Worm (Caenorhabditis elegans) whole organism, L1 larva: ENCODE results near the gene pus-1.
A peak's percentile ranks its signal among the peaks of the same experiment; 100 is the strongest.

ENCODE experiments used
- C16A3.4 ChIP-seq: fragments of 150-350 bp; optimal IDR thresholded peaks from 2 replicates; lab custom pipeline; 2014; ENCODE audit warnings: missing biosample characterization, missing genetic modification characterization
- alr-1 ChIP-seq: fragments of 200-800 bp; sonication (Bioruptor generic); optimal IDR thresholded peaks from 2 replicates; lab custom pipeline; 2018; ENCODE audit warnings: borderline replicate concordance, mild to moderate bottlenecking, missing genetic modification characterization, missing compliant biosample characterization
- aly-2 ChIP-seq: fragments of 150-350 bp; optimal IDR thresholded peaks from 2 replicates; lab custom pipeline; 2014; ENCODE audit warnings: missing biosample characterization, missing genetic modification characterization
- ceh-8 ChIP-seq: fragments of 200-800 bp; sonication (Bioruptor generic); optimal IDR thresholded peaks from 2 replicates; lab custom pipeline; 2018; ENCODE audit warnings: mild to moderate bottlenecking, missing genetic modification characterization, moderate library complexity, missing compliant biosample characterization
- ceh-88 ChIP-seq: fragments of 200-800 bp; sonication (Bioruptor generic); IDR thresholded peaks from 2 replicates; pipeline ENCODE4 v1.3.6; 2022; ENCODE audit warnings: missing genetic modification characterization, missing compliant biosample characterization
- ceh-90 ChIP-seq: sonication (generic microtip); optimal IDR thresholded peaks from 2 replicates; lab custom pipeline; 2016; ENCODE audit warnings: missing genetic modification characterization, missing compliant biosample characterization
- ces-1 ChIP-seq: fragments of 150-350 bp; optimal IDR thresholded peaks from 2 replicates; lab custom pipeline; 2014; ENCODE audit warnings: missing biosample characterization, missing genetic modification reagents, missing genetic modification characterization
- dpl-1 ChIP-seq, 3 experiments: fragments of 150-350 bp in 2 of 3; sonication (generic microtip) in 1 of 3; optimal IDR thresholded peaks; 2 replicates each; lab custom pipeline; 2014 to 2017; ENCODE audit warnings: missing biosample characterization in 3 of 3, missing genetic modification characterization in 3 of 3, missing genetic modification reagents in 3 of 3
- efl-1 ChIP-seq, 4 experiments: fragments of 150-350 bp; optimal IDR thresholded peaks in 3 of 4; peaks in 1 of 4; 1 replicate in 1 of 4; 2 replicates in 3 of 4; lab custom pipeline; 2014; ENCODE audit warnings: missing biosample characterization in 2 of 4, missing genetic modification characterization in 2 of 4, missing genetic modification reagents in 2 of 4
- egl-13 ChIP-seq: sonication (generic microtip); optimal IDR thresholded peaks from 2 replicates; lab custom pipeline; 2016; ENCODE audit warnings: missing genotype, missing genetic modification reagents, missing genetic modification characterization, missing compliant biosample characterization
- elt-2 ChIP-seq: sonication (generic microtip); optimal IDR thresholded peaks from 2 replicates; lab custom pipeline; 2016; ENCODE audit warnings: missing genetic modification characterization, mild to moderate bottlenecking, inconsistent platforms, missing compliant biosample characterization, missing genetic modification reagents
- elt-3 ChIP-seq, 6 experiments: fragments of 150-350 bp in 1 of 6; sonication (generic microtip); optimal IDR thresholded peaks; 2 replicates each; lab custom pipeline; 2017 to 2018; ENCODE audit warnings: missing biosample characterization in 6 of 6, missing genetic modification characterization in 6 of 6, inconsistent platforms in 1 of 6
- ets-5 ChIP-seq: fragments of 200-800 bp; sonication (Bioruptor generic); IDR thresholded peaks from 2 replicates; pipeline ENCODE4 v1.3.6; 2022; ENCODE audit warnings: missing genetic modification characterization, missing compliant biosample characterization
- fkh-8 ChIP-seq: sonication (generic microtip); optimal IDR thresholded peaks from 2 replicates; lab custom pipeline; 2016; ENCODE audit warnings: mild to moderate bottlenecking, missing genetic modification characterization, missing compliant biosample characterization
- grh-1 ChIP-seq: fragments of 200-800 bp; sonication (Bioruptor generic); IDR thresholded peaks from 2 replicates; pipeline ENCODE4 v1.3.6; 2022; ENCODE audit warnings: missing genetic modification reagents, missing genetic modification characterization, missing compliant biosample characterization
- hlh-17 ChIP-seq: fragments of 200-800 bp; sonication (Bioruptor generic); optimal IDR thresholded peaks from 2 replicates; lab custom pipeline; 2018; ENCODE audit warnings: missing genetic modification characterization, mild to moderate bottlenecking, missing compliant biosample characterization, moderate library complexity, borderline replicate concordance
- hpl-2 ChIP-seq: fragments of 150-350 bp; optimal IDR thresholded peaks from 2 replicates; lab custom pipeline; 2014; ENCODE audit warnings: missing biosample characterization, missing genetic modification reagents, missing genetic modification characterization
- irx-1 ChIP-seq: sonication (generic microtip); optimal IDR thresholded peaks from 2 replicates; lab custom pipeline; 2016; ENCODE audit warnings: missing genetic modification characterization, missing compliant biosample characterization
- isw-1 ChIP-seq: fragments of 200-800 bp; sonication (Bioruptor generic); IDR thresholded peaks from 2 replicates; pipeline ENCODE4 v1.3.6; 2022; ENCODE audit warnings: missing genetic modification characterization, missing compliant biosample characterization
- lin-13 ChIP-seq: fragments of 150-350 bp; optimal IDR thresholded peaks from 2 replicates; lab custom pipeline; 2014; ENCODE audit warnings: missing biosample characterization, missing genetic modification reagents, missing genetic modification characterization
- lin-14 ChIP-seq: fragments of 200-800 bp; sonication (Bioruptor generic); optimal IDR thresholded peaks from 2 replicates; lab custom pipeline; 2018; ENCODE audit warnings: mild to moderate bottlenecking, missing genetic modification characterization, moderate library complexity, missing compliant biosample characterization
- lin-35 ChIP-seq, 2 experiments: fragments of 150-350 bp; optimal IDR thresholded peaks; 2 replicates each; lab custom pipeline; 2014; ENCODE audit warnings: missing biosample characterization in 2 of 2, missing genetic modification characterization in 2 of 2, missing genetic modification reagents in 2 of 2
- mab-9 ChIP-seq: fragments of 200-800 bp; sonication (Bioruptor generic); IDR thresholded peaks from 2 replicates; pipeline ENCODE4 v1.3.6; 2022; ENCODE audit warnings: missing genetic modification reagents, missing genetic modification characterization, missing compliant biosample characterization
- mdl-1 ChIP-seq, 2 experiments: fragments of 150-350 bp; optimal IDR thresholded peaks; 2 replicates each; lab custom pipeline; 2014 to 2017; ENCODE audit warnings: missing biosample characterization in 2 of 2, missing genetic modification characterization in 2 of 2, inconsistent platforms in 1 of 2
- nhr-11 ChIP-seq: fragments of 150-350 bp; optimal IDR thresholded peaks from 2 replicates; lab custom pipeline; 2014; ENCODE audit warnings: missing biosample characterization, missing genetic modification characterization
- nhr-20 ChIP-seq: sonication (generic microtip); optimal IDR thresholded peaks from 2 replicates; lab custom pipeline; 2016; ENCODE audit warnings: mild to moderate bottlenecking, missing genetic modification characterization, missing compliant biosample characterization
- nhr-237 ChIP-seq: fragments of 150-350 bp; optimal IDR thresholded peaks from 2 replicates; lab custom pipeline; 2014; ENCODE audit warnings: missing biosample characterization, missing genetic modification characterization
- nhr-28 ChIP-seq: fragments of 150-350 bp; optimal IDR thresholded peaks from 2 replicates; lab custom pipeline; 2014; ENCODE audit warnings: missing biosample characterization, missing genetic modification characterization
- nhr-47 ChIP-seq: sonication (generic microtip); optimal IDR thresholded peaks from 2 replicates; lab custom pipeline; 2016; ENCODE audit warnings: mild to moderate bottlenecking, missing genetic modification characterization, moderate library complexity, missing compliant biosample characterization
- nhr-71 ChIP-seq: sonication (generic microtip); optimal IDR thresholded peaks from 2 replicates; lab custom pipeline; 2016; ENCODE audit warnings: mild to moderate bottlenecking, missing genetic modification characterization, moderate library complexity, missing compliant biosample characterization
- nhr-76 ChIP-seq: sonication (generic microtip); optimal IDR thresholded peaks from 2 replicates; lab custom pipeline; 2017; ENCODE audit warnings: missing biosample characterization, missing genetic modification characterization
- nhr-90 ChIP-seq: sonication (generic microtip); optimal IDR thresholded peaks from 2 replicates; lab custom pipeline; 2016; ENCODE audit warnings: mild to moderate bottlenecking, missing genetic modification characterization, missing compliant biosample characterization; ENCODE audit not compliant: poor library complexity
- pag-3 ChIP-seq: sonication (generic microtip); optimal IDR thresholded peaks from 2 replicates; lab custom pipeline; 2017; ENCODE audit warnings: missing genetic modification characterization, mild to moderate bottlenecking, missing compliant biosample characterization, antibody characterized with exemption, borderline replicate concordance; ENCODE audit not compliant: insufficient read depth
- pax-3 ChIP-seq: fragments of 200-800 bp; sonication (Bioruptor generic); optimal IDR thresholded peaks from 2 replicates; lab custom pipeline; 2018; ENCODE audit warnings: mild to moderate bottlenecking, missing genetic modification characterization, moderate library complexity, missing compliant biosample characterization
- pqm-1 ChIP-seq: sonication (generic microtip); optimal IDR thresholded peaks from 3 replicates; lab custom pipeline; 2017; ENCODE audit warnings: missing biosample characterization, missing genetic modification characterization
- snu-23 ChIP-seq: sonication (generic microtip); optimal IDR thresholded peaks from 2 replicates; lab custom pipeline; 2016; ENCODE audit warnings: missing genetic modification characterization, missing compliant biosample characterization
- sup-37 ChIP-seq: fragments of 200-800 bp; sonication (Bioruptor generic); optimal IDR thresholded peaks from 2 replicates; lab custom pipeline; 2018; ENCODE audit warnings: mild to moderate bottlenecking, missing genetic modification characterization, missing compliant biosample characterization
- swsn-7 ChIP-seq: sonication (generic microtip); optimal IDR thresholded peaks from 2 replicates; lab custom pipeline; 2016; ENCODE audit warnings: missing genetic modification characterization, missing compliant biosample characterization
- tlp-1 ChIP-seq: fragments of 150-350 bp; optimal IDR thresholded peaks from 2 replicates; lab custom pipeline; 2014; ENCODE audit warnings: missing biosample characterization, missing genetic modification characterization
- unc-130 ChIP-seq: fragments of 150-350 bp; optimal IDR thresholded peaks from 2 replicates; lab custom pipeline; 2017; ENCODE audit warnings: missing biosample characterization, missing genetic modification characterization, inconsistent platforms
- unc-62 ChIP-seq: fragments of 150-350 bp; optimal IDR thresholded peaks from 2 replicates; lab custom pipeline; 2014; ENCODE audit warnings: missing biosample characterization, missing genetic modification reagents, missing genetic modification characterization
- xbp-1 ChIP-seq: sonication (generic microtip); optimal IDR thresholded peaks from 2 replicates; lab custom pipeline; 2016; ENCODE audit warnings: missing genetic modification characterization, missing compliant biosample characterization
- zag-1 ChIP-seq: fragments of 150-350 bp; optimal IDR thresholded peaks from 2 replicates; lab custom pipeline; 2014; ENCODE audit warnings: missing biosample characterization, missing genetic modification characterization
- zip-4 ChIP-seq: fragments of 200-800 bp; sonication (Bioruptor generic); optimal IDR thresholded peaks from 2 replicates; lab custom pipeline; 2018; ENCODE audit warnings: mild to moderate bottlenecking, missing genetic modification characterization, moderate library complexity, missing compliant biosample characterization
- ztf-11 ChIP-seq, 2 experiments: sonication (generic microtip); optimal IDR thresholded peaks; 2 replicates each; lab custom pipeline; 2016 to 2017; ENCODE audit warnings: missing genetic modification characterization in 2 of 2, missing biosample characterization in 1 of 2, missing compliant biosample characterization in 1 of 2
- ztf-4 ChIP-seq: fragments of 150-350 bp; optimal IDR thresholded peaks from 2 replicates; lab custom pipeline; 2014; ENCODE audit warnings: missing biosample characterization, missing genetic modification characterization

Gene pus-1

ce11 chrV:16816707-16817106 lies 22.0 kb upstream of the pus-1 start (continued):
- TF ChIP-seq swsn-7 (tag; lab: Kevin White, UChicago) (no peak), mab-9 (no peak), aly-2 (tag; lab: Kevin White, UChicago) (no peak), hlh-17 (GFP tag; lab: Kevin White, UChicago) (no peak), xbp-1 (tag; lab: Kevin White, UChicago) (no peak), lin-35 (GFP tag; optimal IDR thresholded peaks at IDR 0.05; lab: Kevin White, UChicago) (peak in 1 of 2 experiments; percentile 48), unc-62 (GFP tag; lab: Kevin White, UChicago) (no peak), zag-1 (tag; lab: Kevin White, UChicago) (no peak), pax-3 (tag; lab: Kevin White, UChicago) (no peak), unc-130 (tag; lab: Kevin White, UChicago) (no peak), lin-14 (peak; percentile 21), fkh-8 (tag; lab: Kevin White, UChicago) (no peak), irx-1 (tag; lab: Kevin White, UChicago) (no peak), nhr-90 (tag; lab: Kevin White, UChicago) (peak; percentile 16), C16A3.4 (no peak), zip-4 (GFP tag; lab: Kevin White, UChicago) (no peak), lin-13 (GFP tag; lab: Kevin White, UChicago) (no peak), egl-13 (tag; lab: Kevin White, UChicago) (no peak), pag-3 (tag; lab: Kevin White, UChicago) (no peak), isw-1 (GFP tag; lab: Robert Waterston, UW) (no peak), nhr-11 (tag; lab: Kevin White, UChicago) (no peak), nhr-237 (tag; lab: Kevin White, UChicago) (no peak), dpl-1 (GFP tag; optimal IDR thresholded peaks at IDR 0.05; lab: Kevin White, UChicago) (peak in 1 of 3 experiments; percentile 18), nhr-71 (tag; lab: Kevin White, UChicago) (peak; percentile 27), elt-2 (tag; lab: Kevin White, UChicago) (peak; percentile 94), ztf-11 (tag; optimal IDR thresholded peaks at IDR 0.05; lab: Kevin White, UChicago) (no peak), nhr-20 (tag; lab: Kevin White, UChicago) (peak; percentile 32), hpl-2 (GFP tag; lab: Kevin White, UChicago) (no peak), ceh-8 (GFP tag; lab: Kevin White, UChicago) (no peak), grh-1 (no peak)
- TF ChIP-seq, all 84 proteins: peak for 11

- TF ChIP-seq unc-62 (GFP tag; lab: Kevin White, UChicago) (no peak), efl-1 (optimal IDR thresholded peaks at IDR 0.05; lab: Kevin White, UChicago) (no peak), efl-1 (GFP tag; optimal IDR thresholded peaks at IDR 0.05 in 1 of 2; lab: Kevin White, UChicago) (peak in 1 of 2 experiments; percentile 73)
These were observed 20.5 kb upstream of the pus-1 start, which contains the start of gene T20B3.1 for ce11 chrV:16815261-16815660. TSS of gene T20B3.1 (plus strand) at chrV:16815561.

- TF ChIP-seq egl-13 (tag; lab: Kevin White, UChicago) = no peak
- TF ChIP-seq hpl-2 (GFP tag; lab: Kevin White, UChicago) = no peak
- peak in 3 of 6 experiments; percentile 29 to 66 (median 37) for TF ChIP-seq elt-3 (tag; optimal IDR thresholded peaks at IDR 0.05; lab: Kevin White, UChicago)
- TF ChIP-seq ceh-90 (tag; lab: Kevin White, UChicago) = no peak
- peak; percentile 46 for TF ChIP-seq snu-23 (GFP tag; lab: Kevin White, UChicago)
- no peak for TF ChIP-seq unc-62 (GFP tag; lab: Kevin White, UChicago)
- TF ChIP-seq alr-1 (tag; lab: Kevin White, UChicago) = no peak
- no peak for TF ChIP-seq lin-14
- TF ChIP-seq elt-2 (tag; lab: Kevin White, UChicago) = peak; percentile 28
- TF ChIP-seq tlp-1 (tag; lab: Kevin White, UChicago) = no peak
- TF ChIP-seq ztf-4 = peak; percentile 19
- TF ChIP-seq nhr-28 = no peak
- no peak for TF ChIP-seq ces-1
- TF ChIP-seq pqm-1 = no peak
- TF ChIP-seq efl-1 (optimal IDR thresholded peaks at IDR 0.05; lab: Kevin White, UChicago) = no peak
- no peak for TF ChIP-seq efl-1 (GFP tag; optimal IDR thresholded peaks at IDR 0.05 in 1 of 2; lab: Kevin White, UChicago)
- TF ChIP-seq ets-5 (GFP tag; lab: Robert Waterston, UW) = no peak
- TF ChIP-seq ceh-88 (GFP tag; lab: Robert Waterston, UW) = no peak
- no peak for TF ChIP-seq nhr-76 (tag; lab: Kevin White, UChicago)
- TF ChIP-seq mdl-1 (tag; optimal IDR thresholded peaks at IDR 0.05; lab: Kevin White, UChicago) = no peak
- no peak for TF ChIP-seq sup-37 (GFP tag; lab: Kevin White, UChicago)
- no peak for TF ChIP-seq nhr-47 (tag; lab: Kevin White, UChicago)
- TF ChIP-seq unc-130 (tag; lab: Kevin White, UChicago) = no peak
These were observed 19.9 kb upstream of the pus-1 start for ce11 chrV:16814541-16815207.
